Worm (Caenorhabditis elegans): Measurements from ENCODE around the gene Y41D4A.3.

DNA sequence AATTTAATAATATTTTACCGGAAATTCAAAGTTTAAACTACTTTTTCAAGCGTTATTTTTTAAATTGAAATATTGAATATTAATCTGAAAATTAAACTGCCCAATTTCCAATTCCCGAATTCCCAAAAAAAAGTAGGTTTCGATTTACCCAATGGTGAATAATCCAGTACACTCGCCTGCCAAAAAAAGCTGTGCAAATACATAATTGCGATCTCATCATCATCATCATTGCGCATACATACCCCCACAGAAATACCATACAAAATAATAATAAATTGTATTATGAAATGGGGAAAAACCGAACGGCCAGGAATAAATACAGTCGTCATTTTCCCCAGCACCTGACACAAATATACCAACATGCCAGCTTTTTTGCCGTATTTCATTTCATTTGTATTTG is 18.3 kb downstream of the Y41D4A.3 start, which contains the start of gene Y41D4A.1:
- no peak for TF ChIP-seq ama-1 (optimal IDR thresholded peaks at IDR 0.05)
- no peak for TF ChIP-seq ceh-13 (GFP tag; optimal IDR thresholded peaks at IDR 0.05)
- no peak for TF ChIP-seq tbx-11 (GFP tag; IDR thresholded peaks at IDR 0.05)
- no peak for TF ChIP-seq tbx-37 (GFP tag; conservative IDR thresholded peaks at IDR 0.05)
- no peak for TF ChIP-seq flt-1 (GFP tag; IDR thresholded peaks at IDR 0.05)
- TF ChIP-seq hnd-1 (tag; optimal IDR thresholded peaks at IDR 0.05) = no peak
- TF ChIP-seq F13C5.2 (tag; optimal IDR thresholded peaks at IDR 0.05) = no peak
- no peak for TF ChIP-seq hmbx-1 (tag; optimal IDR thresholded peaks at IDR 0.05)
- TF ChIP-seq aly-1 (tag; optimal IDR thresholded peaks at IDR 0.05) = no peak
- no peak for TF ChIP-seq tra-4 (tag; optimal IDR thresholded peaks at IDR 0.05)
